Fruit fly (Drosophila melanogaster): ENCODE measurements around the gene Shmt.

Gene Shmt

DNA sequence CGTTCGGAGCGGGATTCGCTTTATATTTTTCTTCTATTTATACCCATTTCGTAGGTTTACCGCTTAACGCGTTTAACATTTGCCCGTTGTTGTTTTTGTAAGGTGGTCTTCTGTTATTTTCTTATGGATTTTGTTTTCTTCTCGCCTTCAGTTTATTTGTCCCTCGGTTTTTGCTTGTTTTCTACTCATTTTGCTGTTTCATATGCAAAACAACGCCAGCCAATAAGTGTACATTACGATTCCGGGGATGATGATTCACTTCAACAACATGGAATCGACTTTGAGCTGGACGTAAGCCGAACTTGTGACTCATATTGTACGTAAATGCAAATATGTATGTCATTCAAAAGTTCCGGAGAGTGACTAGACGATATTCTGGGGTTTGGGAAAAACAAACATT is 24.1 kb downstream of the Shmt start:
- TF ChIP-seq CG8159 (tag; optimal IDR thresholded peaks at IDR 0.05) (no peak), gl (tag; optimal IDR thresholded peaks at IDR 0.05) (no peak), Pif1B (GFP tag; optimal IDR thresholded peaks at IDR 0.05) (no peak), EcR (GFP tag; optimal IDR thresholded peaks at IDR 0.05) (no peak), D1 (tag; optimal IDR thresholded peaks at IDR 0.05) (no peak), CG10348 (GFP tag; IDR thresholded peaks at IDR 0.05) (no peak), CG8301 (tag; optimal IDR thresholded peaks at IDR 0.05) (no peak), CG15710 (tag; optimal IDR thresholded peaks at IDR 0.05) (no peak), CG14655 (GFP tag; optimal IDR thresholded peaks at IDR 0.05) (no peak)

DNA sequence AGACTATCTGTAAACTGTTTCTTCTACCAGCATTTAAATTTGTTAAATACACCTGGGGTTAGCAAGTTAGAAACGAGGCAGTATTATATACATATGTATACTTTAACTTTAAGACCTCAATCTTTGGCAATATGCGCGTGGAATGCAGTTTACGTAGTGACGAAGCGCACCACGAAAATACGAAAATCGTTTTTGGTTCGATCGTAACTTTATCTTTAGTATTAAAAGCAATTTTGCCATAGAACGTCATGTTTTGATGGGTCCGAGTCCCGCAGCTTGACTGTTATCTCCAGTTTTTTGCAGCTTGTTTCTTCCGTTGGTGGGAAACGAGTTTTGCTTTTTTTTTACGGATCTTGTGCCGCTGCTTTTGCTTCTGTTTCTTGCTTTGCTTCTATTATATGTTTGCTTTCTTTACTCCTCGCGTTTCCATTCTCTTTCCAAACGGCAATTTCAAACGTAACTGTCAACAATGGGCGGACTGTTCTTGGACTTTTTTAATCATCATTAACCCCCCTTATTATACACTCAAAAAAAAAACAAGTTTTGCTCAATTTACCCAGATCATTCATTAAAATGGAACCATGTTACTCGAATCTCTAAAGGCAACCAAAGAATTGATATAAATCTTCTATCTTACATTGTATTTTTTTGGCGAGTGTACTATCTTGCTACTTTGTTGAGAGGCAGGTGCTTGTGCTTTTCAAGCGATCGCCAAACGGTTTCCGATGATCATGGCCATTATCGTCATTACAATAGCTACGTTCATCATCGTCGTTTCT is 24.7 kb downstream of the Shmt start:
- TF ChIP-seq Ets98B (GFP tag; IDR thresholded peaks at IDR 0.05): peak; percentile 51; the same call in 1 of the 2 replicates
- no peak for TF ChIP-seq rn (GFP tag; IDR thresholded peaks at IDR 0.05)
- peak; percentile 18; the same call in 1 of the 2 replicates for TF ChIP-seq CG32121 (GFP tag; IDR thresholded peaks at IDR 0.05)
- peak; percentile 39; the same call in 1 of the 3 replicates for TF ChIP-seq fd96Ca (GFP tag; IDR thresholded peaks at IDR 0.05)
- TF ChIP-seq CG8301 (tag; optimal IDR thresholded peaks at IDR 0.05): peak; percentile 77
- no peak for TF ChIP-seq CG13204 (GFP tag; optimal IDR thresholded peaks at IDR 0.05)
- peak; percentile 57 for TF ChIP-seq CG17806 (tag; optimal IDR thresholded peaks at IDR 0.05)
- no peak for TF ChIP-seq Snoo (tag; optimal IDR thresholded peaks at IDR 0.05)
- peak; percentile 46 for TF ChIP-seq CG9948 (tag; optimal IDR thresholded peaks at IDR 0.05)
- TF ChIP-seq CG8159 (tag; optimal IDR thresholded peaks at IDR 0.05): peak; percentile 18
- TF ChIP-seq CG34367 (tag; optimal IDR thresholded peaks at IDR 0.05): no peak
- no peak for TF ChIP-seq CG10348 (GFP tag; IDR thresholded peaks at IDR 0.05)
- TF ChIP-seq D1 (tag; optimal IDR thresholded peaks at IDR 0.05): no peak
- TF ChIP-seq CG4496 (GFP tag; IDR thresholded peaks at IDR 0.05): peak; percentile 83
- TF ChIP-seq EcR (GFP tag; optimal IDR thresholded peaks at IDR 0.05): no peak
- TF ChIP-seq CG12605 (GFP tag; IDR thresholded peaks at IDR 0.05): no peak; the same call in none of the 2 replicates
- no peak for TF ChIP-seq gl (tag; optimal IDR thresholded peaks at IDR 0.05)
- TF ChIP-seq Pif1B (GFP tag; optimal IDR thresholded peaks at IDR 0.05): no peak
- no peak for TF ChIP-seq CG15710 (tag; optimal IDR thresholded peaks at IDR 0.05)
- TF ChIP-seq Pif1A (GFP tag; optimal IDR thresholded peaks at IDR 0.05): no peak
- peak; percentile 82 for TF ChIP-seq CG14655 (GFP tag; optimal IDR thresholded peaks at IDR 0.05)

DNA sequence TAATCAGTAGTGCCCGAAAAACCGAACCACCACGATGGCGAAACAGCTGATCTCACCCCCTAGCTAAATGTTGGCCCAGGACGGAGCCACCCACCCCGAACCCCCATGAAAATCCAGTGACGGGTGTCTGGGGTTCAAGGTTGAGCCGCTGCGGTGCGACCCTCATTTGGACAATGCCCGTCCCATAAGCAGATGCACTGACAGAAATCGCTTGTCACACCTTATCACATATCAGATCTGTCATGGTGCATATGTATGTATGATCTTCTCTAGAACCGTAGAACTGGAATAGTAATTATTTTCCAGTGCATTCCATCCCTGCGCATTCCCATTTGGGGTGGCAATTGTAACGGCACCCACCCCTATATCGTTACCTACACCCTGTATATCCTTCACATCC is 27.7 kb downstream of the Shmt start:
- TF ChIP-seq fd96Ca (GFP tag; IDR thresholded peaks at IDR 0.05): no peak
- no peak for TF ChIP-seq CG17806 (tag; optimal IDR thresholded peaks at IDR 0.05)
- no peak for TF ChIP-seq EcR (GFP tag; optimal IDR thresholded peaks at IDR 0.05)
- no peak for TF ChIP-seq CG12605 (GFP tag; IDR thresholded peaks at IDR 0.05)
- TF ChIP-seq Pif1B (GFP tag; optimal IDR thresholded peaks at IDR 0.05): no peak
- TF ChIP-seq D1 (tag; optimal IDR thresholded peaks at IDR 0.05): no peak
- no peak for TF ChIP-seq CG13204 (GFP tag; optimal IDR thresholded peaks at IDR 0.05)
- TF ChIP-seq Snoo (tag; optimal IDR thresholded peaks at IDR 0.05): no peak
- no peak for TF ChIP-seq CG15710 (tag; optimal IDR thresholded peaks at IDR 0.05)
- no peak for TF ChIP-seq CG8159 (tag; optimal IDR thresholded peaks at IDR 0.05)
- no peak for TF ChIP-seq CG8301 (tag; optimal IDR thresholded peaks at IDR 0.05)
- no peak for TF ChIP-seq CG34367 (tag; optimal IDR thresholded peaks at IDR 0.05)
- no peak for TF ChIP-seq CG10348 (GFP tag; IDR thresholded peaks at IDR 0.05)
- TF ChIP-seq rn (GFP tag; IDR thresholded peaks at IDR 0.05): no peak
- no peak for TF ChIP-seq CG14655 (GFP tag; optimal IDR thresholded peaks at IDR 0.05)
- no peak for TF ChIP-seq CG9948 (tag; optimal IDR thresholded peaks at IDR 0.05)
- no peak for TF ChIP-seq Pif1A (GFP tag; optimal IDR thresholded peaks at IDR 0.05)
- no peak for TF ChIP-seq gl (tag; optimal IDR thresholded peaks at IDR 0.05)

DNA sequence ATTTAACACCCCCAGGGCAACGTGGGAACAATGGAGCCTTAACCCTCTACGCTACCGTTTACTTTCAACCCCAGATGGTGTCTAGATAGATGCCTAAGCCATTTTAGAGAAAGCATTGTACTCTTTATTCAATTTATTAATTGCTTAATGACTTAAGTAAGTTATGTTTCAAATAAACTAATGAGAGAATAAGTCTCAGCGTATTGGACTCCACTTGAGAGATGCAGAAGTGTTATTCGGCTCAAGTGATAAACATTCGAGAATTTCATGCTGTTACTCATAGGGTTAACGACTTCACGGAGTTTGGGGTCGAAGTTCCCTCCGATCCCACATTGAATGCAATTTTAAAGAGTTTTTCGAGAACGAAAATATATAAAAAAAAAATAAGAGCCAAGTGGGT is 28.3 kb downstream of the Shmt start:
- TF ChIP-seq CG8159 (tag; optimal IDR thresholded peaks at IDR 0.05): peak; percentile 38
- TF ChIP-seq CG12605 (GFP tag; IDR thresholded peaks at IDR 0.05): no peak
- TF ChIP-seq CG9948 (tag; optimal IDR thresholded peaks at IDR 0.05): no peak
- TF ChIP-seq fd96Ca (GFP tag; IDR thresholded peaks at IDR 0.05): no peak
- TF ChIP-seq CG8301 (tag; optimal IDR thresholded peaks at IDR 0.05): no peak
- peak; percentile 43 for TF ChIP-seq Pif1A (GFP tag; optimal IDR thresholded peaks at IDR 0.05)
- TF ChIP-seq EcR (GFP tag; optimal IDR thresholded peaks at IDR 0.05): peak; percentile 36
- no peak for TF ChIP-seq CG34367 (tag; optimal IDR thresholded peaks at IDR 0.05)
- TF ChIP-seq CG15710 (tag; optimal IDR thresholded peaks at IDR 0.05): peak; percentile 10
- TF ChIP-seq CG10348 (GFP tag; IDR thresholded peaks at IDR 0.05): no peak
- TF ChIP-seq CG13204 (GFP tag; optimal IDR thresholded peaks at IDR 0.05): no peak
- no peak for TF ChIP-seq CG4496 (GFP tag; IDR thresholded peaks at IDR 0.05)
- TF ChIP-seq CG17806 (tag; optimal IDR thresholded peaks at IDR 0.05): no peak

DNA sequence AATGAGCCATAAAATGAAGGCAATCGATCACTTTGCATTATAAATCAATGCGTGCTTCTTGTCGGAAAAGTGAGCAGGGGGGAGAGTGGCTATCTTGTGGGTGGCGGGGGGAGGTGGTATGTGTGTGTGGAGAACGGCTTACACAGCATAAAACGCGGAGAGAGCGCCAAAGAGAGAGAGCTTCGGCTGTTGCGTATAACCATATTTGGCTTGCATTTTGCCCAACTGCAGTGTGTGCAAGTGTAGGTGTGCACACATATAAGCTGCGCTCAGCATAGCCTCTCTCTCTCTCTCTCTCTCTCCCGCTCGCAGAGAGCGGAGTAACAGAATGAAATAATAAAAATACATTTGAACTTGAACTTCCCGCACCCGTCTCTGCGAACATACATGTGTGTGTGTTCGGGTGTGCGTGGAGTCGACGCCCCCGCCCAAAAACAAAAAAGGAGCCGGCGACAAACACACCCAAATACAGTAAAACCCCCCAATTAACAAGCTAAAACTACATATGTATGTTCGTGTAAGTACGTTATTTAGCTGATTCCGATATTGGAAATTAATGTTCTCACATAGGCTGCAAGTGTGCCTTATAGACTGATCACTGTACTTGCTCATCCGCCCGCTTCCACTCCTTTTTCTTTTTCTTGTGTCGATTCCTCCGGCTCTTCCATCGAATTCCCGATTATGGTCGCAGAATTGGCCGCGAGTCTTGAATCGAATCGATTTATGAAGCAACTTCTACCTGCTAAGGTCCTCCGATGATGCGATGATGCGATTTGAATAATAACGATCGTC is 29.6 kb downstream of the Shmt start:
- TF ChIP-seq D1 (tag; optimal IDR thresholded peaks at IDR 0.05) (peak; percentile 4), CG10348 (GFP tag; IDR thresholded peaks at IDR 0.05) (no peak), CG8159 (tag; optimal IDR thresholded peaks at IDR 0.05) (peak; percentile 81), CG34367 (tag; optimal IDR thresholded peaks at IDR 0.05) (peak; percentile 80), CG15710 (tag; optimal IDR thresholded peaks at IDR 0.05) (peak; percentile 82), Ets98B (GFP tag; IDR thresholded peaks at IDR 0.05) (peak; percentile 55), rn (GFP tag; IDR thresholded peaks at IDR 0.05) (0 out of 2 replicates have a peak, but pooled peaks have one; percentile 32), CG4496 (GFP tag; IDR thresholded peaks at IDR 0.05) (peak; percentile 82), CG13204 (GFP tag; optimal IDR thresholded peaks at IDR 0.05) (peak; percentile 76), Pif1B (GFP tag; optimal IDR thresholded peaks at IDR 0.05) (peak; percentile 83), Pif1A (GFP tag; optimal IDR thresholded peaks at IDR 0.05) (peak; percentile 69), fd96Ca (GFP tag; IDR thresholded peaks at IDR 0.05) (peak; percentile 83; the same call in 2 of the 3 replicates), CG9948 (tag; optimal IDR thresholded peaks at IDR 0.05) (peak; percentile 78), CG14655 (GFP tag; optimal IDR thresholded peaks at IDR 0.05) (peak; percentile 78), gl (tag; optimal IDR thresholded peaks at IDR 0.05) (peak; percentile 63), CG32121 (GFP tag; IDR thresholded peaks at IDR 0.05) (0 out of 2 replicates have a peak, but pooled peaks have one; percentile 33), CG12605 (GFP tag; IDR thresholded peaks at IDR 0.05) (peak; percentile 53; the same call in 1 of the 2 replicates), EcR (GFP tag; optimal IDR thresholded peaks at IDR 0.05) (peak; percentile 96), Snoo (tag; optimal IDR thresholded peaks at IDR 0.05) (peak; percentile 85), CG17806 (tag; optimal IDR thresholded peaks at IDR 0.05) (peak; percentile 74), CG8301 (tag; optimal IDR thresholded peaks at IDR 0.05) (peak; percentile 66)

Data from whole organism, pupa.